Worm (Caenorhabditis elegans): ENCODE measurements around the gene F41C3.11.

- no peak for TF ChIP-seq syd-9 (tag; optimal IDR thresholded peaks at IDR 0.05)
- no peak for TF ChIP-seq ama-1 (optimal IDR thresholded peaks at IDR 0.05)
- TF ChIP-seq pqm-1 (tag; optimal IDR thresholded peaks at IDR 0.05): no peak
- no peak for TF ChIP-seq fkh-6 (tag; optimal IDR thresholded peaks at IDR 0.05)
- TF ChIP-seq fkh-10 (GFP tag; optimal IDR thresholded peaks at IDR 0.05): no peak
- TF ChIP-seq elt-2 (tag; optimal IDR thresholded peaks at IDR 0.05): peak; percentile 13
These were observed 38.7 kb upstream of the F41C3.11 start for ce11 chrII:4772441-4772840.
